Fruit fly (Drosophila melanogaster) whole organism, embryonic: ENCODE measurements around the gene cana.
A peak's percentile ranks its signal among the peaks of the same experiment; 100 is the strongest.

Source experiments
- C15 ChIP-seq: fragments of 200-800 bp; sonication (Bioruptor generic); IDR thresholded peaks from 3 replicates; pipeline ENCODE4 v1.3.6; 2022; ENCODE audit warnings: missing biosample characterization, missing genetic modification characterization
- CG10366 ChIP-seq: fragments of 200-800 bp; sonication (Bioruptor generic); IDR thresholded peaks from 2 replicates; pipeline ENCODE4 v1.3.6; 2022; ENCODE audit warnings: missing biosample characterization, missing genetic modification characterization
- CG10979 ChIP-seq: fragments of 200-800 bp; sonication (Bioruptor generic); optimal IDR thresholded peaks from 2 replicates; lab custom pipeline; 2018; ENCODE audit warnings: missing biosample characterization, mild to moderate bottlenecking, missing genetic modification characterization, moderate library complexity
- CG11093 ChIP-seq: fragments of 200-800 bp; sonication (Bioruptor generic); IDR thresholded peaks from 3 replicates; pipeline ENCODE4 v1.3.6; 2022; ENCODE audit warnings: missing biosample characterization, missing genetic modification characterization
- CG12236 ChIP-seq: fragments of 200-800 bp; sonication (Bioruptor generic); optimal IDR thresholded peaks from 2 replicates; lab custom pipeline; 2016; ENCODE audit warnings: missing biosample characterization, missing genetic modification characterization
- CG15479 ChIP-seq: fragments of 200-800 bp; sonication (Bioruptor generic); optimal IDR thresholded peaks from 3 replicates; lab custom pipeline; 2019; ENCODE audit warnings: missing biosample characterization, mild to moderate bottlenecking, missing genetic modification characterization, moderate library complexity
- CG15601 ChIP-seq: fragments of 200-800 bp; sonication (Bioruptor generic); optimal IDR thresholded peaks from 3 replicates; lab custom pipeline; 2019; ENCODE audit warnings: missing biosample characterization, mild to moderate bottlenecking, missing genetic modification characterization, moderate library complexity
- CG17328 ChIP-seq: fragments of 200-800 bp; sonication (Bioruptor generic); IDR thresholded peaks from 2 replicates; pipeline ENCODE4 v1.3.6; 2022; ENCODE audit warnings: missing biosample characterization, missing genetic modification characterization
- CG17359 ChIP-seq: fragments of 200-800 bp; sonication (Bioruptor generic); optimal IDR thresholded peaks from 3 replicates; lab custom pipeline; 2018; ENCODE audit warnings: missing biosample characterization, mild to moderate bottlenecking, missing genetic modification characterization, moderate library complexity
- CG30431 ChIP-seq: fragments of 200-800 bp; sonication (Bioruptor generic); optimal IDR thresholded peaks from 2 replicates; lab custom pipeline; 2017; ENCODE audit warnings: missing biosample characterization, missing genetic modification characterization
- CG3065 ChIP-seq: fragments of 200-800 bp; sonication (Bioruptor generic); optimal IDR thresholded peaks from 2 replicates; lab custom pipeline; 2016; ENCODE audit warnings: missing biosample characterization, missing genetic modification characterization
- CG31388 ChIP-seq: fragments of 200-800 bp; sonication (Bioruptor generic); optimal IDR thresholded peaks from 2 replicates; lab custom pipeline; 2016; ENCODE audit warnings: missing biosample characterization, missing genetic modification characterization
- CG3163 ChIP-seq: fragments of 200-800 bp; sonication (Bioruptor generic); optimal IDR thresholded peaks from 3 replicates; lab custom pipeline; 2016; ENCODE audit warnings: missing biosample characterization, missing genetic modification characterization
- CG4424 ChIP-seq: fragments of 200-800 bp; sonication (Bioruptor generic); optimal IDR thresholded peaks from 3 replicates; lab custom pipeline; 2016; ENCODE audit warnings: missing biosample characterization, missing genetic modification characterization
- CG4707 ChIP-seq: fragments of 200-800 bp; sonication (Bioruptor generic); optimal IDR thresholded peaks from 2 replicates; lab custom pipeline; 2018; ENCODE audit warnings: missing biosample characterization, mild to moderate bottlenecking, missing genetic modification characterization, moderate library complexity
- CG6791 ChIP-seq: fragments of 200-800 bp; sonication (Bioruptor generic); IDR thresholded peaks from 3 replicates; pipeline ENCODE4 v1.3.6; 2022; ENCODE audit warnings: missing biosample characterization, missing genetic modification characterization; ENCODE audit not compliant: partially characterized antibody
- CG7839 ChIP-seq: fragments of 200-800 bp; sonication (Bioruptor generic); optimal IDR thresholded peaks from 3 replicates; lab custom pipeline; 2018; ENCODE audit warnings: missing biosample characterization, mild to moderate bottlenecking, missing genetic modification characterization, moderate library complexity
- CG7963 ChIP-seq: fragments of 200-800 bp; sonication (Bioruptor generic); IDR thresholded peaks from 3 replicates; pipeline ENCODE4 v1.3.6; 2022; ENCODE audit warnings: missing biosample characterization, missing genetic modification characterization; ENCODE audit not compliant: partially characterized antibody
- CG8765 ChIP-seq: fragments of 200-800 bp; sonication (Bioruptor generic); IDR thresholded peaks from 2 replicates; pipeline ENCODE4 v1.3.6; 2022; ENCODE audit warnings: missing biosample characterization, missing genetic modification characterization
- CG8944 ChIP-seq: fragments of 200-800 bp; sonication (Bioruptor generic); optimal IDR thresholded peaks from 3 replicates; lab custom pipeline; 2016; ENCODE audit warnings: missing biosample characterization, missing genetic modification characterization
- CG9437 ChIP-seq: fragments of 200-800 bp; sonication (Bioruptor generic); optimal IDR thresholded peaks from 2 replicates; lab custom pipeline; 2018; ENCODE audit warnings: missing biosample characterization, mild to moderate bottlenecking, missing genetic modification characterization
- CG9727 ChIP-seq: fragments of 200-800 bp; sonication (Bioruptor generic); optimal IDR thresholded peaks from 3 replicates; lab custom pipeline; 2017; ENCODE audit warnings: missing biosample characterization, mild to moderate bottlenecking, missing genetic modification characterization
- CG9932 ChIP-seq: fragments of 200-800 bp; sonication (Bioruptor generic); IDR thresholded peaks from 2 replicates; pipeline ENCODE4 v1.3.6; 2022; ENCODE audit warnings: missing biosample characterization, missing genetic modification characterization
- CkIIα-i1 ChIP-seq: fragments of 200-800 bp; sonication (Bioruptor generic); IDR thresholded peaks from 2 replicates; pipeline ENCODE4 v1.3.6; 2022; ENCODE audit warnings: missing biosample characterization, missing genetic modification characterization
- CrebB ChIP-seq: fragments of 200-800 bp; sonication (Bioruptor generic); optimal IDR thresholded peaks from 3 replicates; lab custom pipeline; 2018; ENCODE audit warnings: missing biosample characterization, mild to moderate bottlenecking, missing genetic modification characterization
- E2f1 ChIP-seq: fragments of 200-800 bp; sonication (Bioruptor generic); IDR thresholded peaks from 2 replicates; pipeline ENCODE4 v1.3.6; 2022; ENCODE audit warnings: missing biosample characterization, missing genetic modification characterization
- E2f2 ChIP-seq: fragments of 200-800 bp; sonication (Bioruptor generic); IDR thresholded peaks from 2 replicates; pipeline ENCODE4 v1.3.6; 2022; ENCODE audit warnings: missing biosample characterization, missing genetic modification characterization
- GATAe ChIP-seq: fragments of 200-800 bp; sonication (Bioruptor generic); conservative IDR thresholded peaks from 2 replicates; pipeline ENCODE4 v1.3.6; 2022; ENCODE audit warnings: missing biosample characterization, missing genetic modification characterization
- HLH54F ChIP-seq: fragments of 200-800 bp; sonication (Bioruptor generic); optimal IDR thresholded peaks from 3 replicates; lab custom pipeline; 2016; ENCODE audit warnings: missing biosample characterization, missing genetic modification characterization
- Hand ChIP-seq: fragments of 200-800 bp; sonication (Bioruptor generic); optimal IDR thresholded peaks from 2 replicates; lab custom pipeline; 2017; ENCODE audit warnings: mild to moderate bottlenecking, missing biosample characterization, missing genetic modification reagents, missing genetic modification characterization
- Lpt ChIP-seq: fragments of >200 bp; optimal IDR thresholded peaks from 2 replicates; lab custom pipeline; 2018; ENCODE audit warnings: missing biosample characterization, missing genetic modification characterization
- MTF-1 ChIP-seq: fragments of 200-800 bp; sonication (Bioruptor generic); optimal IDR thresholded peaks from 2 replicates; lab custom pipeline; 2018; ENCODE audit warnings: missing biosample characterization, mild to moderate bottlenecking, missing genetic modification characterization, borderline replicate concordance
- Oli ChIP-seq: fragments of 200-800 bp; sonication (Bioruptor generic); optimal IDR thresholded peaks from 2 replicates; lab custom pipeline; 2018; ENCODE audit warnings: missing biosample characterization, mild to moderate bottlenecking, missing genetic modification characterization, moderate library complexity
- ac ChIP-seq: fragments of 200-800 bp; sonication (Bioruptor generic); optimal IDR thresholded peaks from 3 replicates; lab custom pipeline; 2017; ENCODE audit warnings: missing biosample characterization, mild to moderate bottlenecking, missing genetic modification characterization
- ash1 ChIP-seq: fragments of 200-800 bp; sonication (Bioruptor generic); optimal IDR thresholded peaks from 2 replicates; lab custom pipeline; 2018; ENCODE audit warnings: missing biosample characterization, mild to moderate bottlenecking, missing genetic modification characterization
- cas ChIP-seq: fragments of 200-800 bp; sonication (Bioruptor generic); IDR thresholded peaks from 2 replicates; pipeline ENCODE4 v1.3.6; 2022; ENCODE audit warnings: missing biosample characterization, missing genetic modification characterization
- corto ChIP-seq: fragments of 200-800 bp; sonication (Bioruptor generic); optimal IDR thresholded peaks from 2 replicates; lab custom pipeline; 2016; ENCODE audit warnings: missing biosample characterization, mild to moderate bottlenecking, missing genetic modification characterization, moderate library complexity
- ems ChIP-seq: fragments of 200-800 bp; sonication (Bioruptor generic); optimal IDR thresholded peaks from 3 replicates; lab custom pipeline; 2016; ENCODE audit warnings: missing biosample characterization, missing genetic modification characterization
- ewg ChIP-seq: fragments of 200-800 bp; sonication (Bioruptor generic); optimal IDR thresholded peaks from 3 replicates; lab custom pipeline; 2017; ENCODE audit warnings: mild to moderate bottlenecking, missing biosample characterization, missing genetic modification reagents, missing genetic modification characterization
- fd102C ChIP-seq: fragments of 200-800 bp; sonication (Bioruptor generic); optimal IDR thresholded peaks from 2 replicates; lab custom pipeline; 2018; ENCODE audit warnings: missing biosample characterization, mild to moderate bottlenecking, missing genetic modification characterization, moderate library complexity
- grau ChIP-seq: fragments of 200-800 bp; optimal IDR thresholded peaks from 3 replicates; lab custom pipeline; 2019; ENCODE audit warnings: missing biosample characterization, mild to moderate bottlenecking, missing genetic modification characterization, moderate library complexity
- h ChIP-seq: fragments of >200 bp; optimal IDR thresholded peaks from 2 replicates; lab custom pipeline; 2017
- lab ChIP-seq: fragments of 200-800 bp; sonication (Bioruptor generic); optimal IDR thresholded peaks from 3 replicates; lab custom pipeline; 2017; ENCODE audit warnings: missing biosample characterization, missing genetic modification characterization, mild to moderate bottlenecking, moderate library complexity, missing genetic modification reagents
- nmo ChIP-seq: fragments of 200-800 bp; sonication (Bioruptor generic); optimal IDR thresholded peaks from 2 replicates; lab custom pipeline; 2018; ENCODE audit warnings: missing biosample characterization, mild to moderate bottlenecking, missing genetic modification characterization, moderate library complexity
- phol ChIP-seq: fragments of 200-800 bp; sonication (Bioruptor generic); optimal IDR thresholded peaks from 3 replicates; lab custom pipeline; 2018; ENCODE audit warnings: missing biosample characterization, mild to moderate bottlenecking, missing genetic modification characterization, moderate library complexity
- pum ChIP-seq: fragments of 200-800 bp; sonication (Bioruptor generic); optimal IDR thresholded peaks from 2 replicates; lab custom pipeline; 2016; ENCODE audit warnings: missing biosample characterization, missing genetic modification characterization
- sim ChIP-seq: fragments of 200-800 bp; sonication (Bioruptor generic); IDR thresholded peaks from 2 replicates; pipeline ENCODE4 v1.3.6; 2022; ENCODE audit warnings: missing biosample characterization, missing genetic modification characterization
- sqz ChIP-seq: fragments of 200-800 bp; sonication (Bioruptor generic); optimal IDR thresholded peaks from 3 replicates; lab custom pipeline; 2018; ENCODE audit warnings: missing biosample characterization, mild to moderate bottlenecking, missing genetic modification characterization
- ssp ChIP-seq: fragments of 200-800 bp; sonication (Bioruptor generic); IDR thresholded peaks from 2 replicates; pipeline ENCODE4 v1.3.6; 2022; ENCODE audit warnings: missing biosample characterization, missing genetic modification characterization
- vfl ChIP-seq: fragments of 200-800 bp; sonication (Bioruptor generic); optimal IDR thresholded peaks from 2 replicates; lab custom pipeline; 2016; ENCODE audit warnings: missing biosample characterization, missing genetic modification characterization
- zen2 ChIP-seq: fragments of 200-800 bp; sonication (Bioruptor generic); IDR thresholded peaks from 3 replicates; pipeline ENCODE4 v1.3.6; 2022; ENCODE audit warnings: missing biosample characterization, missing genetic modification characterization; ENCODE audit not compliant: partially characterized antibody

cana gene

DNA sequence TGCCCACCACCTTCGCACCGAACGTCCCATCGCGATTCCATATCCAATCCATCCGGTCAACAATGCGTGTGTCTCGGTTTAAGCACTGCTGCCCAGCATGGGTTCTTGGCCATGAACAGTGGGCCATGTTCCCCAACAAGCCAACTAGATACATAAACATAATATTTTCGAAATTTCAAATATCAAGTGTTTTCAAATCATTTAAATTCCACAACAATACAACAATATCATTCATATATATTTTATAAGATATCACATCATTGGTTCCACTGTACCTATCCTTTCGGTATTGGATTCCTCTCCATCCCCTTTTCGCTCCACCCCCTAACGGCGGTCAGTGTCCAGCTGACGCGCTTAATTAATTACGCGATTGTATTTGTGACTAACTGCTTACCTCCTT lies 47.5 kb upstream of the cana start (continued):
- no peak for TF ChIP-seq GATAe (GFP tag; lab: Robert Waterston, UW)
- 0 out of 2 replicates have a peak, but pooled peaks have one; percentile 21 for TF ChIP-seq CG8765 (GFP tag; lab: Robert Waterston, UW)
- no peak for TF ChIP-seq CG3163
- TF ChIP-seq vfl = no peak
- TF ChIP-seq CkIIα-i1 (GFP tag; lab: Robert Waterston, UW) = no peak
- TF ChIP-seq CrebB = no peak
- TF ChIP-seq E2f2 (GFP tag; lab: Robert Waterston, UW) = no peak
- no peak for TF ChIP-seq ewg (GFP tag; lab: Kevin White, UChicago)
- TF ChIP-seq CG12236 (GFP tag; lab: Kevin White, UChicago) = no peak
- no peak for TF ChIP-seq sqz (GFP tag; lab: Kevin White, UChicago)
- TF ChIP-seq CG10366 = no peak
- TF ChIP-seq Lpt (GFP tag; lab: Kevin White, UChicago) = no peak
- TF ChIP-seq CG4707 (GFP tag; lab: Kevin White, UChicago) = peak; percentile 2
- TF ChIP-seq CG17359 = peak; percentile 17
- no peak for TF ChIP-seq CG31388 (GFP tag; lab: Kevin White, UChicago)
- no peak for TF ChIP-seq ash1
- peak; percentile 31 for TF ChIP-seq CG7839 (tag; lab: Kevin White, UChicago)
- 0 out of 3 replicates have a peak, but pooled peaks have one; percentile 11 for TF ChIP-seq CG11093 (GFP tag; lab: Robert Waterston, UW)
- peak; percentile 12 for TF ChIP-seq CG4424 (GFP tag; lab: Kevin White, UChicago)
- peak; percentile 21 for TF ChIP-seq phol (tag; lab: Kevin White, UChicago)
- no peak for TF ChIP-seq MTF-1
- TF ChIP-seq CG3065 (GFP tag; lab: Kevin White, UChicago) = no peak
- no peak for TF ChIP-seq CG8944
- TF ChIP-seq zen2 = no peak
- TF ChIP-seq fd102C (GFP tag; lab: Kevin White, UChicago) = no peak
- peak; percentile 61 for TF ChIP-seq corto (GFP tag; lab: Kevin White, UChicago)
- TF ChIP-seq CG9727 (GFP tag; lab: Kevin White, UChicago) = peak; percentile 21
- TF ChIP-seq CG7963 (GFP tag; lab: Robert Waterston, UW) = no peak
- no peak for TF ChIP-seq CG9437 (GFP tag; lab: Kevin White, UChicago)
- TF ChIP-seq E2f1 (GFP tag; lab: Robert Waterston, UW) = peak; percentile 58
- TF ChIP-seq nmo (GFP tag; lab: Kevin White, UChicago) = peak; percentile 4
- TF ChIP-seq C15 (GFP tag; lab: Robert Waterston, UW) = 0 out of 3 replicates have a peak, but pooled peaks have one; percentile 24
- no peak for TF ChIP-seq CG6791 (GFP tag; lab: Robert Waterston, UW)
- TF ChIP-seq sim (GFP tag; lab: Robert Waterston, UW) = 0 out of 2 replicates have a peak, but pooled peaks have one; percentile 30
- TF ChIP-seq ssp (GFP tag; lab: Robert Waterston, UW) = no peak
- peak; percentile 25 for TF ChIP-seq Oli (tag; lab: Kevin White, UChicago)
- TF ChIP-seq grau = peak; percentile 23
- TF ChIP-seq CG15479 (GFP tag; lab: Kevin White, UChicago) = no peak
- no peak for TF ChIP-seq HLH54F
- no peak for TF ChIP-seq CG15601 (tag; lab: Kevin White, UChicago)
- no peak for TF ChIP-seq CG9932 (GFP tag; lab: Robert Waterston, UW)
- peak; percentile 26 for TF ChIP-seq lab (GFP tag; lab: Kevin White, UChicago)
- TF ChIP-seq CG30431 (GFP tag; lab: Kevin White, UChicago) = no peak
- no peak for TF ChIP-seq Hand
- TF ChIP-seq ems (GFP tag; lab: Kevin White, UChicago) = peak; percentile 4
- TF ChIP-seq CG17328 = peak; percentile 47; the same call in 1 of the 2 replicates
- no peak for TF ChIP-seq cas (GFP tag; lab: Robert Waterston, UW)
- TF ChIP-seq CG10979 (tag; lab: Kevin White, UChicago) = peak; percentile 47
- no peak for TF ChIP-seq h
- no peak for TF ChIP-seq ac (GFP tag; lab: Kevin White, UChicago)
- TF ChIP-seq pum (GFP tag; lab: Kevin White, UChicago) = no peak
